Worm (Caenorhabditis elegans): ENCODE results near the gene ZC155.2.

The ZC155.2 gene

DNA sequence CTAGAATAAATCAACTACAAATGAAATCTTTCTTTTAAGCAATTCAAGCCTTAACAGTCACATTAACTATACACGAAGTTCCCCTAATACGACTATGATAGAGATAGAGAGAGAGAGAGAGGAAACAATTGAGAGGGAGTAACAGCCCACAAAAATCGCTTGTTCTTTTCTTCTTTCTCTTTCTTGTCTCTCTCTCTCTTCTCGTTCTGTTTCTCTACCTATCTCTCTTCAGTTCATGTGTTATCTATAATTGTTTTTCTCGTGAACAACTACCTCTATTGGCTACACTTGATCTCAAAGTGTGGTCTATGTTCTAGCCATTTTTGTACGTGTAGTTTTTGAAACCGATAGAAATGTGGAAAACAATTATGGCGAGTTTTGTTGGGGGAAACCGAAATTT, 16.1 kb upstream of the ZC155.2 start:
- TF ChIP-seq ama-1 (optimal IDR thresholded peaks at IDR 0.05) (no peak), ztf-4 (tag; optimal IDR thresholded peaks at IDR 0.05) (no peak), pha-4 (tag; optimal IDR thresholded peaks at IDR 0.05) (peak; percentile 85), tbx-2 (tag; optimal IDR thresholded peaks at IDR 0.05) (no peak), fos-1 (tag; optimal IDR thresholded peaks at IDR 0.05) (no peak), snpc-4 (tag; optimal IDR thresholded peaks at IDR 0.05) (peak; percentile 30), elt-2 (tag; optimal IDR thresholded peaks at IDR 0.05) (peak; percentile 80), nhr-23 (tag; optimal IDR thresholded peaks at IDR 0.05) (peak; percentile 44), ceh-16 (tag; optimal IDR thresholded peaks at IDR 0.05) (no peak), ztf-11 (tag; optimal IDR thresholded peaks at IDR 0.05) (no peak), fkh-2 (tag; optimal IDR thresholded peaks at IDR 0.05) (no peak), nhr-77 (tag; optimal IDR thresholded peaks at IDR 0.05) (no peak), mml-1 (tag; optimal IDR thresholded peaks at IDR 0.05) (no peak), fkh-10 (GFP tag; optimal IDR thresholded peaks at IDR 0.05) (no peak), daf-12 (tag; optimal IDR thresholded peaks at IDR 0.05) (no peak), mdl-1 (tag; optimal IDR thresholded peaks at IDR 0.05) (no peak), elt-3 (tag; optimal IDR thresholded peaks at IDR 0.05) (peak in 1 of 3 experiments; percentile 20), egl-27 (tag; optimal IDR thresholded peaks at IDR 0.05) (no peak), skn-1 (tag; optimal IDR thresholded peaks at IDR 0.05) (no peak), zag-1 (tag; optimal IDR thresholded peaks at IDR 0.05) (no peak), jun-1 (tag; optimal IDR thresholded peaks at IDR 0.05) (peak; percentile 79), ceh-9 (tag; optimal IDR thresholded peaks at IDR 0.05) (no peak), nhr-25 (tag; optimal IDR thresholded peaks at IDR 0.05) (peak; percentile 81), ceh-82 (tag; optimal IDR thresholded peaks at IDR 0.05) (no peak), lin-15B (tag; optimal IDR thresholded peaks at IDR 0.05) (peak; percentile 12), nhr-28 (tag; optimal IDR thresholded peaks at IDR 0.05) (no peak), sea-2 (GFP tag; optimal IDR thresholded peaks at IDR 0.05) (no peak), elt-1 (tag; optimal IDR thresholded peaks at IDR 0.05) (peak; percentile 34), R02D3.7 (tag; optimal IDR thresholded peaks at IDR 0.05) (no peak), nhr-12 (tag; optimal IDR thresholded peaks at IDR 0.05) (no peak), nhr-67 (tag; optimal IDR thresholded peaks at IDR 0.05) (no peak), unc-39 (tag; optimal IDR thresholded peaks at IDR 0.05) (no peak), ceh-28 (tag; optimal IDR thresholded peaks at IDR 0.05) (peak; percentile 60), pqm-1 (tag; optimal IDR thresholded peaks at IDR 0.05) (peak; percentile 89), nfya-1 (tag; optimal IDR thresholded peaks at IDR 0.05; ENCODE audit: insufficient read depth) (peak; percentile 73), ZK546.5 (tag; optimal IDR thresholded peaks at IDR 0.05) (no peak), aly-2 (tag; optimal IDR thresholded peaks at IDR 0.05) (no peak), egl-5 (tag; optimal IDR thresholded peaks at IDR 0.05) (no peak), hmg-11 (tag; optimal IDR thresholded peaks at IDR 0.05) (peak; percentile 29), nhr-43 (tag; optimal IDR thresholded peaks at IDR 0.05; ENCODE audit: poor library complexity, severe bottlenecking) (peak; percentile 78), lsy-12 (tag; optimal IDR thresholded peaks at IDR 0.05) (peak; percentile 48)

- no peak for TF ChIP-seq fos-1 (tag; optimal IDR thresholded peaks at IDR 0.05)
- no peak for TF ChIP-seq unc-39 (tag; optimal IDR thresholded peaks at IDR 0.05)
- TF ChIP-seq skn-1 (tag; optimal IDR thresholded peaks at IDR 0.05), result no peak
- no peak for TF ChIP-seq zag-1 (tag; optimal IDR thresholded peaks at IDR 0.05)
- no peak for TF ChIP-seq egl-5 (tag; optimal IDR thresholded peaks at IDR 0.05)
- no peak for TF ChIP-seq nhr-28 (tag; optimal IDR thresholded peaks at IDR 0.05)
- no peak for TF ChIP-seq elt-2 (tag; optimal IDR thresholded peaks at IDR 0.05)
Measured at ce11 chrIII:5203310-5203709, 15.5 kb upstream of the ZC155.2 start.

DNA sequence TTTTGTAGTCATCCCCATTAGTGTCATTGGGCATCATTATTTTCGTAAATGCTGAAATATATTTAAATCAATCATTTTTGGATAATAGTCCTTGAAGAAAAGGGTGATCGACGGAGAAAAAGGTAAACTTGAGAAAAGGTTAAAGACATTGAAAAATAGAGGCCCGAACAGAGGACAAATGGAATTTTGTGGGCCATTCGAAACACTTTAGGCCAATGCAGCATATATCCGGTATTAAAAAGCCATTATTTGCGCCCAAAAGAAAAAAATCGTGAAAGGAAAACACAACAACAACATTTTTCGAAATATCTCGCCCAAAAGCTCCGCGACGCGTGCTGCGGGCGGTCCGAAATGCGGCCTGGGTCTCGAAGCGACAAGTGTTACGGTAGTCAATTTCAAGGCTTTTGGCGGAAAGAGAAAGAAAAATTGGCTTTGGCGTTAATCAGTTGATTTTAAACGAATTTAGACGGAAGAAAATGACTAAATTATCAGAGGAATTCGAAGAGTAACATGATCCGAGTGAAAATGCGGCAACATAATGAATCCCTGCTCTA, 11.8 kb upstream of the ZC155.2 start, which contains the start of gene morc-1:
TSS of gene morc-1 (minus strand) at position 51 of the 554 bp plus-strand sequence.
- TF ChIP-seq daf-12 (tag; optimal IDR thresholded peaks at IDR 0.05) (no peak), skn-1 (tag; optimal IDR thresholded peaks at IDR 0.05) (no peak), egl-5 (tag; optimal IDR thresholded peaks at IDR 0.05) (no peak), ceh-28 (tag; optimal IDR thresholded peaks at IDR 0.05) (no peak), snpc-4 (tag; optimal IDR thresholded peaks at IDR 0.05) (no peak), nhr-28 (tag; optimal IDR thresholded peaks at IDR 0.05) (no peak), R02D3.7 (tag; optimal IDR thresholded peaks at IDR 0.05) (no peak), nfya-1 (tag; optimal IDR thresholded peaks at IDR 0.05; ENCODE audit: insufficient read depth) (no peak), nhr-25 (tag; optimal IDR thresholded peaks at IDR 0.05) (no peak)

Measured in whole organism, L3 larva.